Worm (Caenorhabditis elegans) whole organism, early embryonic: Measurements from ENCODE around the gene spp-31.

Source experiments
- B0310.2 ChIP-seq: sonication (generic microtip); optimal IDR thresholded peaks from 2 replicates; lab custom pipeline; 2016; ENCODE audit warnings: mild to moderate bottlenecking, missing genetic modification characterization, missing compliant biosample characterization
- F13C5.2 ChIP-seq: sonication (generic microtip); optimal IDR thresholded peaks from 2 replicates; lab custom pipeline; 2017; ENCODE audit warnings: mild to moderate bottlenecking, missing genetic modification characterization, inconsistent platforms, missing compliant biosample characterization
- aly-1 ChIP-seq: sonication (generic microtip); optimal IDR thresholded peaks from 2 replicates; lab custom pipeline; 2016; ENCODE audit warnings: missing genetic modification characterization, missing compliant biosample characterization
- ama-1 ChIP-seq: fragments of 150-350 bp; optimal IDR thresholded peaks from 2 replicates; lab custom pipeline; 2014
- ceh-13 ChIP-seq: fragments of 200-800 bp; sonication (Bioruptor generic); optimal IDR thresholded peaks from 2 replicates; lab custom pipeline; 2018; ENCODE audit warnings: mild to moderate bottlenecking, missing genetic modification characterization, missing compliant biosample characterization
- ceh-36 ChIP-seq: sonication (generic microtip); optimal IDR thresholded peaks from 2 replicates; lab custom pipeline; 2016; ENCODE audit warnings: missing genetic modification characterization, inconsistent platforms, missing compliant biosample characterization
- ets-7 ChIP-seq: sonication (generic microtip); optimal IDR thresholded peaks from 2 replicates; lab custom pipeline; 2016; ENCODE audit warnings: missing genotype, missing genetic modification characterization, missing compliant biosample characterization
- flt-1 ChIP-seq: fragments of 200-800 bp; sonication (Bioruptor generic); IDR thresholded peaks from 2 replicates; pipeline ENCODE4 v1.3.6; 2022; ENCODE audit warnings: missing genetic modification characterization, missing compliant biosample characterization
- hmbx-1 ChIP-seq: sonication (generic microtip); optimal IDR thresholded peaks from 2 replicates; lab custom pipeline; 2016; ENCODE audit warnings: mild to moderate bottlenecking, missing genetic modification characterization, missing compliant biosample characterization
- hmg-4 ChIP-seq: fragments of 200-800 bp; sonication (Bioruptor generic); optimal IDR thresholded peaks from 2 replicates; lab custom pipeline; 2018; ENCODE audit warnings: mild to moderate bottlenecking, missing genetic modification characterization, missing compliant biosample characterization
- hnd-1 ChIP-seq: sonication (generic microtip); optimal IDR thresholded peaks from 2 replicates; lab custom pipeline; 2016; ENCODE audit warnings: missing genetic modification characterization, missing compliant biosample characterization
- pes-1 ChIP-seq: fragments of 200-800 bp; sonication (Bioruptor generic); IDR thresholded peaks from 2 replicates; pipeline ENCODE4 v1.3.6; 2022; ENCODE audit warnings: missing genetic modification reagents, missing genetic modification characterization, missing compliant biosample characterization
- scrt-1 ChIP-seq: fragments of 200-800 bp; sonication (Bioruptor generic); IDR thresholded peaks from 2 replicates; pipeline ENCODE4 v1.3.6; 2022; ENCODE audit warnings: missing genetic modification characterization, missing compliant biosample characterization
- sea-1 ChIP-seq: fragments of 200-800 bp; sonication (Bioruptor generic); conservative IDR thresholded peaks from 2 replicates; pipeline ENCODE4 v1.3.6; 2022; ENCODE audit warnings: missing genetic modification characterization, missing compliant biosample characterization
- tbx-11 ChIP-seq: fragments of 200-800 bp; sonication (Bioruptor generic); IDR thresholded peaks from 2 replicates; pipeline ENCODE4 v1.3.6; 2022; ENCODE audit warnings: missing genetic modification characterization, missing compliant biosample characterization
- tbx-37 ChIP-seq: fragments of 200-800 bp; sonication (Bioruptor generic); conservative IDR thresholded peaks from 2 replicates; pipeline ENCODE4 v1.3.6; 2022; ENCODE audit warnings: missing genetic modification reagents, missing genetic modification characterization, missing compliant biosample characterization
- tra-4 ChIP-seq: sonication (generic microtip); optimal IDR thresholded peaks from 2 replicates; lab custom pipeline; 2017; ENCODE audit warnings: missing genetic modification characterization, missing compliant biosample characterization

spp-31 gene

DNA sequence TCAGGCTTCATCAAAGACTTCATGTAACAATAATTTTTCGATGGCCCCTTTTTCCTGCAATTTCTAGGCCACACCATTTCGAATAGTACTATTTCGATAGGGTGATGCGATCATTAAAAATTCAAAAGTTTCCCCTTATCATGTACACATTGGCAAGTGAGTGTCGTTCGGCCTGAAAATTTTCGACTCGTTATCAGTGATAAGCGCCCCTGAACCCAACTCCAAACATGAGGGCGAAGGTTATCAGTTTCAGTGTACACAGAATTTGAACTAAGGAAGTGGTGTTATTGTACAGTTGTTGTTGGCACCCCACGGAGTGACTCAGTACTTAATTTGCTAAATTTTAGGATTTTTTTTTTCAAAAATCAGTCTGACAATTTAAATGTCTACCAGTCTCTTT is 27.4 kb upstream of the spp-31 start:
- TF ChIP-seq pes-1 (no peak), flt-1 (no peak), scrt-1 (GFP tag; lab: Robert Waterston, UW) (no peak), aly-1 (tag; lab: Kevin White, UChicago) (no peak), tra-4 (no peak), tbx-37 (GFP tag; lab: Robert Waterston, UW) (no peak), sea-1 (GFP tag; lab: Robert Waterston, UW) (no peak), hnd-1 (no peak), ceh-36 (tag; lab: Kevin White, UChicago) (no peak), hmg-4 (GFP tag; lab: Kevin White, UChicago) (no peak), ets-7 (tag; lab: Kevin White, UChicago) (no peak), tbx-11 (GFP tag; lab: Robert Waterston, UW) (no peak), ceh-13 (no peak)

DNA sequence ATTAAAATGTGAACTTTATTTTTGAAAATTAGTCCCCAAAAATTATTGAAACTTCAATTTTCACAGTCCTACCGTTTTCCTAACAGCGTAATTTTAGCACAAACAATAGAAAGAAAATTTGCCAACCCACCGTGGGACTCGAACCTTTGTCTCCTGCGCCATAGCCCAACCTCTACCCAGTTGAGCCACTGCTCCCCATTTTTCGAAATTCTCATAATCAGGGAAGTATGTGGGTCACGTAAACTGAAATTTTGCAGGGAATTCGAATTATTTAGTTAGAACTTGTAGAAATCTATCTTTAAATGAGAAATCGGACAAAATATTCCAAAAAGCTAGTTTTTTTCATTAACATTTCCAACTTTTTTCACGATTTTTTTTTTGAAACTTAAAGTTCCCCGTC is 26.0 kb upstream of the spp-31 start:
- TF ChIP-seq ets-7 (tag; lab: Kevin White, UChicago) (no peak), pes-1 (no peak), aly-1 (tag; lab: Kevin White, UChicago) (no peak), tbx-11 (GFP tag; lab: Robert Waterston, UW) (no peak), hmg-4 (GFP tag; lab: Kevin White, UChicago) (no peak)

- TF ChIP-seq hnd-1 (no peak), ama-1 (lab: Kevin White, UChicago) (no peak), scrt-1 (GFP tag; lab: Robert Waterston, UW) (no peak), pes-1 (no peak), flt-1 (no peak), tbx-11 (GFP tag; lab: Robert Waterston, UW) (no peak), ceh-13 (no peak), F13C5.2 (tag; lab: Kevin White, UChicago) (no peak), aly-1 (tag; lab: Kevin White, UChicago) (no peak), hmbx-1 (tag; lab: Kevin White, UChicago) (no peak), B0310.2 (no peak), ceh-36 (tag; lab: Kevin White, UChicago) (no peak), tbx-37 (GFP tag; lab: Robert Waterston, UW) (no peak), ets-7 (tag; lab: Kevin White, UChicago) (no peak), hmg-4 (GFP tag; lab: Kevin White, UChicago) (no peak), tra-4 (no peak), sea-1 (GFP tag; lab: Robert Waterston, UW) (no peak)
Measured at ce11 chrIV:1381596-1382274, 24.6 kb upstream of the spp-31 start.

ce11 chrIV:1385500-1385899 is 20.9 kb upstream of the spp-31 start:
- TF ChIP-seq ceh-36 (tag; lab: Kevin White, UChicago), result no peak
- no peak for TF ChIP-seq hmbx-1 (tag; lab: Kevin White, UChicago)
- TF ChIP-seq tbx-11 (GFP tag; lab: Robert Waterston, UW), result no peak
- TF ChIP-seq F13C5.2 (tag; lab: Kevin White, UChicago), result no peak
- TF ChIP-seq aly-1 (tag; lab: Kevin White, UChicago), result no peak
- TF ChIP-seq tra-4, result no peak
- no peak for TF ChIP-seq scrt-1 (GFP tag; lab: Robert Waterston, UW)
- no peak for TF ChIP-seq ama-1 (lab: Kevin White, UChicago)
- no peak for TF ChIP-seq flt-1
- no peak for TF ChIP-seq ets-7 (tag; lab: Kevin White, UChicago)
- no peak for TF ChIP-seq tbx-37 (GFP tag; lab: Robert Waterston, UW)
- TF ChIP-seq hnd-1, result no peak
- TF ChIP-seq ceh-13, result no peak
- TF ChIP-seq B0310.2, result no peak
- TF ChIP-seq pes-1, result no peak
- TF ChIP-seq sea-1 (GFP tag; lab: Robert Waterston, UW), result no peak
- no peak for TF ChIP-seq hmg-4 (GFP tag; lab: Kevin White, UChicago)

ce11 chrIV:1385915-1386314 is 20.5 kb upstream of the spp-31 start, which contains the start of gene nhr-41:
TSS of gene nhr-41 (plus strand) at chrIV:1386215.
- TF ChIP-seq pes-1 (no peak), tra-4 (no peak), aly-1 (tag; lab: Kevin White, UChicago) (no peak), ceh-36 (tag; lab: Kevin White, UChicago) (no peak), ama-1 (lab: Kevin White, UChicago) (no peak), tbx-11 (GFP tag; lab: Robert Waterston, UW) (no peak), sea-1 (GFP tag; lab: Robert Waterston, UW) (no peak), hmg-4 (GFP tag; lab: Kevin White, UChicago) (no peak), scrt-1 (GFP tag; lab: Robert Waterston, UW) (no peak), F13C5.2 (tag; lab: Kevin White, UChicago) (no peak), ets-7 (tag; lab: Kevin White, UChicago) (no peak), ceh-13 (no peak), tbx-37 (GFP tag; lab: Robert Waterston, UW) (no peak), flt-1 (no peak), hnd-1 (no peak), hmbx-1 (tag; lab: Kevin White, UChicago) (no peak), B0310.2 (no peak)

DNA sequence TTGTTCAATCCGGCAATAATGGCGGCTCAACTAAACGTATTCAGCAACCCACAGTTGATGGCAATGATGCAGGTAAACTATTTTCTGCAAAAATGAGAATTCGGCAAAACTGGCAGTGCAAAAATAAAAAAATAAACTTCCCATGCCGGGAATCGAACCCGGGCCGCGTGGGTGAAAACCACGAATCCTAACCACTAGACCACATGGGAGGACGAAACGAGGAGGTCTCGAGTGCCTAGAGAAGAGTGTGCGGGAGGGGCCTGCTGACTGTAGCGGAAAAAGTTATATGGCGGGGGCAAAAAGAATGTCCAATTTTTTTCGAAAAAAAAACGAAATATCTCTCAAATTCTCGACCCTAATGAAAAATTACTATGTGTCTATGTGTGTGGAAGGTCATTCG is 18.3 kb upstream of the spp-31 start:
- TF ChIP-seq flt-1 (peak; percentile 90), F13C5.2 (tag; lab: Kevin White, UChicago) (peak; percentile 78), aly-1 (tag; lab: Kevin White, UChicago) (peak; percentile 40), tra-4 (no peak), hmg-4 (GFP tag; lab: Kevin White, UChicago) (peak; percentile 80), sea-1 (GFP tag; lab: Robert Waterston, UW) (peak; percentile 80), ceh-36 (tag; lab: Kevin White, UChicago) (peak; percentile 65), tbx-37 (GFP tag; lab: Robert Waterston, UW) (peak; percentile 90), pes-1 (peak; percentile 91), ama-1 (lab: Kevin White, UChicago) (no peak), ets-7 (tag; lab: Kevin White, UChicago) (peak; percentile 31), ceh-13 (peak; percentile 53), hmbx-1 (tag; lab: Kevin White, UChicago) (peak; percentile 25), B0310.2 (peak; percentile 82), hnd-1 (peak; percentile 59), scrt-1 (GFP tag; lab: Robert Waterston, UW) (peak; percentile 92), tbx-11 (GFP tag; lab: Robert Waterston, UW) (peak; percentile 87)
